Worm (Caenorhabditis elegans) whole organism, mixed stage, embryonic: Measurements from ENCODE around the gene fbxb-54.

Source experiments
- nhr-76 ChIP-seq: sonication (generic microtip); optimal IDR thresholded peaks from 2 replicates; lab custom pipeline; 2017; ENCODE audit warnings: missing biosample characterization, missing genetic modification characterization
- sptf-1 ChIP-seq: sonication (generic microtip); optimal IDR thresholded peaks from 2 replicates; lab custom pipeline; 2017; ENCODE audit warnings: mild to moderate bottlenecking, missing genetic modification characterization, moderate library complexity, missing compliant biosample characterization
- unc-39 ChIP-seq: fragments of 150-350 bp; optimal IDR thresholded peaks from 2 replicates; lab custom pipeline; 2014; ENCODE audit warnings: missing biosample characterization, missing genetic modification characterization

DNA sequence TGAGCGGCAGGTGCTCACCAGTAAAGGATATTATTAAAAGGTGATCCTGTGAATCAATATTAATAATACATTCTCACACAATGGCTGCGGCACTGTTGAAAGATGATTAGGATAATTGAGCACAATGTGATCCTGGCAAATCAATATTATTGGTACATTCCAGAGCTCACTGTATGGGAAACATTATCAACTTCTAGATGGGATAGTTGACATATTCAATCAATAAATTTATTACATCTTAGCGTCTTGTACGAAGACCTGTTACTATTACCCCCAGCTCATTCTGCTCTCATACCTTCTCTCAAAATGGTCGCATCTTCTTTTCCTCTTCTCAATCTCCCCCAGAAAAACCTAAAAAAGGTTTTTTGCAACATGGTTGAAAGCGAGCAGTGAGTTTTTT is 12.1 kb upstream of the fbxb-54 start, which contains the start of gene fbxb-49:
- TF ChIP-seq nhr-76 (tag; lab: Kevin White, UChicago) (no peak), unc-39 (no peak), sptf-1 (tag; lab: Kevin White, UChicago) (no peak)
